Fruit fly (Drosophila melanogaster): Measurements from ENCODE around the gene msd5.
A peak's percentile ranks its signal among the peaks of the same experiment; 100 is the strongest.

msd5 gene

dm6 chr3L:1302234-1302949 lies 30.6 kb downstream of the msd5 start, which contains the start of the genes Rac1 and Acat2 (continued):
- peak; percentile 21 for TF ChIP-seq ftz-f1 (GFP tag; optimal IDR thresholded peaks at IDR 0.05)
- peak; percentile 62 for TF ChIP-seq Med (GFP tag)
- TF ChIP-seq MESR4 (GFP tag; optimal IDR thresholded peaks at IDR 0.05) = peak; percentile 73
- peak; percentile 11 for TF ChIP-seq Dip3 (GFP tag; optimal IDR thresholded peaks at IDR 0.05)
- peak; percentile 58 for TF ChIP-seq row (GFP tag; IDR thresholded peaks at IDR 0.05)
- TF ChIP-seq Ets97D (GFP tag; optimal IDR thresholded peaks at IDR 0.05) = peak; percentile 60
- peak; percentile 56 for TF ChIP-seq CG2712 (tag; optimal IDR thresholded peaks at IDR 0.05)
- TF ChIP-seq CG17186 (GFP tag; optimal IDR thresholded peaks at IDR 0.05) = peak; percentile 47
- TF ChIP-seq CG17385 (GFP tag; optimal IDR thresholded peaks at IDR 0.05) = peak; percentile 78
- no peak for TF ChIP-seq Hr78 (GFP tag; optimal IDR thresholded peaks at IDR 0.05)
- TF ChIP-seq CG17829 (tag; optimal IDR thresholded peaks at IDR 0.05) = peak; percentile 55
- TF ChIP-seq CG10274 (GFP tag; optimal IDR thresholded peaks at IDR 0.05) = no peak
- TF ChIP-seq CG8944 (GFP tag; optimal IDR thresholded peaks at IDR 0.05) = no peak
- TF ChIP-seq CG17328 (GFP tag; IDR thresholded peaks at IDR 0.05) = 0 out of 2 replicates have a peak, but pooled peaks have one; percentile 30
- TF ChIP-seq CG7928 (GFP tag; optimal IDR thresholded peaks at IDR 0.05) = peak; percentile 64
- peak; percentile 95 for TF ChIP-seq Sin3A (optimal IDR thresholded peaks at IDR 0.05)
- no peak for TF ChIP-seq CG9215 (GFP tag; IDR thresholded peaks at IDR 0.05)
- peak; percentile 57 for TF ChIP-seq CG12391 (tag; optimal IDR thresholded peaks at IDR 0.05)
- TF ChIP-seq trem (tag; optimal IDR thresholded peaks at IDR 0.05) = peak; percentile 71
- peak; percentile 26 for TF ChIP-seq grau (tag; optimal IDR thresholded peaks at IDR 0.05)
- TF ChIP-seq CG7357 (GFP tag; IDR thresholded peaks at IDR 0.05) = peak; percentile 94
- TF ChIP-seq ab (GFP tag; optimal IDR thresholded peaks at IDR 0.05) = no peak
- no peak for TF ChIP-seq Dip2 (GFP tag; IDR thresholded peaks at IDR 0.05)
- no peak for TF ChIP-seq CG9932 (GFP tag; IDR thresholded peaks at IDR 0.05)
- TF ChIP-seq lilli (GFP tag; optimal IDR thresholded peaks at IDR 0.05) = peak; percentile 11
- peak; percentile 97 for TF ChIP-seq grn (GFP tag; optimal IDR thresholded peaks at IDR 0.05)
- TF ChIP-seq lola (GFP tag; optimal IDR thresholded peaks at IDR 0.05) = peak in 1 of 3 experiments; percentile 9
- TF ChIP-seq CG15011 (GFP tag; optimal IDR thresholded peaks at IDR 0.05) = no peak
- TF ChIP-seq CG9727 (GFP tag; optimal IDR thresholded peaks at IDR 0.05) = peak; percentile 28
- TF ChIP-seq CG17361 (GFP tag; IDR thresholded peaks at IDR 0.05) = peak; percentile 57; the same call in 2 of the 3 replicates
- TF ChIP-seq Nf-YC (tag; optimal IDR thresholded peaks at IDR 0.05) = peak; percentile 43
- TF ChIP-seq dmrt99B (tag; optimal IDR thresholded peaks at IDR 0.05) = no peak
- no peak for TF ChIP-seq CG6175 (GFP tag; IDR thresholded peaks at IDR 0.05)
- peak; percentile 9 for TF ChIP-seq CG8290 (GFP tag; optimal IDR thresholded peaks at IDR 0.05)
- no peak for TF ChIP-seq CG8290 (tag; optimal IDR thresholded peaks at IDR 0.05)
- peak; percentile 17 for TF ChIP-seq HmgZ (tag; optimal IDR thresholded peaks at IDR 0.05)
- no peak for TF ChIP-seq Xbp1 (GFP tag; optimal IDR thresholded peaks at IDR 0.05)
- TF ChIP-seq CG8924 (tag; optimal IDR thresholded peaks at IDR 0.05) = peak; percentile 31
- no peak for TF ChIP-seq Gsc (GFP tag; IDR thresholded peaks at IDR 0.05)
- TF ChIP-seq insv (GFP tag; optimal IDR thresholded peaks at IDR 0.05) = no peak
- no peak for TF ChIP-seq so (GFP tag; IDR thresholded peaks at IDR 0.05)
- peak; percentile 76 for TF ChIP-seq sens (GFP tag)
- no peak for TF ChIP-seq CHES-1-like (GFP tag; optimal IDR thresholded peaks at IDR 0.05)
- TF ChIP-seq D19A (tag; optimal IDR thresholded peaks at IDR 0.05) = no peak
- TF ChIP-seq chif (GFP tag; optimal IDR thresholded peaks at IDR 0.05) = peak in 1 of 2 experiments; percentile 12
- TF ChIP-seq Myb (GFP tag; optimal IDR thresholded peaks at IDR 0.05) = peak; percentile 47
- TF ChIP-seq gfzf (GFP tag; optimal IDR thresholded peaks at IDR 0.05) = peak; percentile 94
- peak in 1 of 2 experiments; percentile 35 for TF ChIP-seq Pdp1 (GFP tag; optimal IDR thresholded peaks at IDR 0.05)
- no peak for TF ChIP-seq fd64A (GFP tag; optimal IDR thresholded peaks at IDR 0.05)
- peak; percentile 42 for TF ChIP-seq CG2120 (GFP tag; optimal IDR thresholded peaks at IDR 0.05)

Data from whole organism, embryonic.